Fruit fly (Drosophila melanogaster): Measurements from ENCODE around the gene CrebA.

Gene CrebA

dm6 chr3L:15580487-15580886, 45.3 kb downstream of the CrebA start, which contains the start of the genes mrn and CG12301 (continued):
- TF ChIP-seq tio (GFP tag; optimal IDR thresholded peaks at IDR 0.05) = no peak
- no peak for TF ChIP-seq CG16815 (GFP tag; optimal IDR thresholded peaks at IDR 0.05)
- TF ChIP-seq CG15479 (GFP tag; optimal IDR thresholded peaks at IDR 0.05) = no peak
- TF ChIP-seq CG6791 (GFP tag; IDR thresholded peaks at IDR 0.05; ENCODE audit: partially characterized antibody) = peak; percentile 84
- TF ChIP-seq disco-r (GFP tag; optimal IDR thresholded peaks at IDR 0.05) = peak; percentile 15
- TF ChIP-seq CG5245 (GFP tag; optimal IDR thresholded peaks at IDR 0.05) = peak; percentile 50
- TF ChIP-seq Mes4 (GFP tag; optimal IDR thresholded peaks at IDR 0.05) = peak; percentile 11
- TF ChIP-seq CG16813 (GFP tag; IDR thresholded peaks at IDR 0.05; ENCODE audit: partially characterized antibody) = peak; percentile 92
- TF ChIP-seq wdn (GFP tag; IDR thresholded peaks at IDR 0.05) = peak; percentile 68
- TF ChIP-seq Rx (GFP tag; IDR thresholded peaks at IDR 0.05) = peak; percentile 90
- peak; percentile 60; the same call in 1 of the 2 replicates for TF ChIP-seq Gsc (GFP tag; IDR thresholded peaks at IDR 0.05)
- TF ChIP-seq CG17361 (GFP tag; IDR thresholded peaks at IDR 0.05) = no peak; the same call in 2 of the 3 replicates
- TF ChIP-seq br (optimal IDR thresholded peaks at IDR 0.05) = no peak
- peak; percentile 89 for TF ChIP-seq Dref (GFP tag; IDR thresholded peaks at IDR 0.05)
- no peak for TF ChIP-seq CG15601 (tag; optimal IDR thresholded peaks at IDR 0.05)
- peak; percentile 48 for TF ChIP-seq CG9437 (GFP tag; optimal IDR thresholded peaks at IDR 0.05)
- TF ChIP-seq CG31224 (GFP tag; IDR thresholded peaks at IDR 0.05) = peak; percentile 73
- peak; percentile 72 for TF ChIP-seq CG10654 (GFP tag; optimal IDR thresholded peaks at IDR 0.05)
- TF ChIP-seq ac (GFP tag; optimal IDR thresholded peaks at IDR 0.05) = no peak
- TF ChIP-seq lab (GFP tag; optimal IDR thresholded peaks at IDR 0.05) = no peak
- no peak for TF ChIP-seq Hr78 (GFP tag; optimal IDR thresholded peaks at IDR 0.05)
- TF ChIP-seq fru (optimal IDR thresholded peaks at IDR 0.05) = no peak
- peak; percentile 95 for TF ChIP-seq ase (GFP tag; IDR thresholded peaks at IDR 0.05)
- no peak for TF ChIP-seq Eip74EF (GFP tag; optimal IDR thresholded peaks at IDR 0.05)
- TF ChIP-seq Bdp1 (GFP tag; optimal IDR thresholded peaks at IDR 0.05) = peak; percentile 54
- peak; percentile 81 for TF ChIP-seq Atf6 (GFP tag; IDR thresholded peaks at IDR 0.05)
- TF ChIP-seq CG14014 (GFP tag; IDR thresholded peaks at IDR 0.05) = peak; percentile 70
- no peak for TF ChIP-seq salm (tag; optimal IDR thresholded peaks at IDR 0.05)
- TF ChIP-seq crol (GFP tag; IDR thresholded peaks at IDR 0.05) = no peak
- TF ChIP-seq klu (GFP tag; IDR thresholded peaks at IDR 0.05) = peak; percentile 86
- no peak for TF ChIP-seq gcm (GFP tag; optimal IDR thresholded peaks at IDR 0.05)
- TF ChIP-seq luna (GFP tag; optimal IDR thresholded peaks at IDR 0.05) = peak; percentile 20
- TF ChIP-seq emc (GFP tag; optimal IDR thresholded peaks at IDR 0.05) = no peak
- peak; percentile 76 for TF ChIP-seq croc (GFP tag; conservative IDR thresholded peaks at IDR 0.05)
- TF ChIP-seq gro (GFP tag; optimal IDR thresholded peaks at IDR 0.05) = peak; percentile 79
- no peak for TF ChIP-seq CG6765 (GFP tag; optimal IDR thresholded peaks at IDR 0.05)
- peak; percentile 92 for TF ChIP-seq Drgx (GFP tag; IDR thresholded peaks at IDR 0.05)
- TF ChIP-seq CG17359 (tag; optimal IDR thresholded peaks at IDR 0.05) = no peak
- TF ChIP-seq gcm2 (GFP tag; optimal IDR thresholded peaks at IDR 0.05) = peak; percentile 49
- TF ChIP-seq MTF-1 (GFP tag; optimal IDR thresholded peaks at IDR 0.05; ENCODE audit: borderline replicate concordance) = no peak
- no peak for TF ChIP-seq CG1529 (GFP tag; optimal IDR thresholded peaks at IDR 0.05)
- TF ChIP-seq Oli (tag; optimal IDR thresholded peaks at IDR 0.05) = no peak
- peak; percentile 35 for TF ChIP-seq CrebB (tag; optimal IDR thresholded peaks at IDR 0.05)
- TF ChIP-seq yki (optimal IDR thresholded peaks at IDR 0.05) = no peak
- peak; percentile 43 for TF ChIP-seq zen (tag; optimal IDR thresholded peaks at IDR 0.05)
- TF ChIP-seq CG2712 (tag; optimal IDR thresholded peaks at IDR 0.05) = peak; percentile 88
- peak; percentile 68 for TF ChIP-seq ap (GFP tag; IDR thresholded peaks at IDR 0.05)
- peak; percentile 79 for TF ChIP-seq bbx (GFP tag; IDR thresholded peaks at IDR 0.05; ENCODE audit: partially characterized antibody)
- TF ChIP-seq Dfd (GFP tag; optimal IDR thresholded peaks at IDR 0.05) = no peak
- TF ChIP-seq Atf-2 (GFP tag; optimal IDR thresholded peaks at IDR 0.05) = peak; percentile 23
- TF ChIP-seq unc-4 (GFP tag; IDR thresholded peaks at IDR 0.05; ENCODE audit: partially characterized antibody) = peak; percentile 96
- TF ChIP-seq CG43689 (GFP tag; IDR thresholded peaks at IDR 0.05) = no peak

All from whole organism, embryonic.